Worm (Caenorhabditis elegans) whole organism, late embryonic: Measurements from ENCODE around the gene B0302.5.

Experiments used
- C08G9.2 ChIP-seq: sonication (generic microtip); optimal IDR thresholded peaks from 2 replicates; lab custom pipeline; 2016; ENCODE audit warnings: mild to moderate bottlenecking, missing genetic modification characterization, moderate library complexity, missing compliant biosample characterization
- F13H6.1 ChIP-seq: sonication (generic microtip); optimal IDR thresholded peaks from 2 replicates; lab custom pipeline; 2016; ENCODE audit warnings: missing genetic modification characterization, missing compliant biosample characterization
- K02D7.2 ChIP-seq: sonication (generic microtip); optimal IDR thresholded peaks from 2 replicates; lab custom pipeline; 2017; ENCODE audit warnings: mild to moderate bottlenecking, missing genetic modification characterization, missing compliant biosample characterization
- Y22D7AL.16 ChIP-seq: sonication (generic microtip); optimal IDR thresholded peaks from 2 replicates; lab custom pipeline; 2016; ENCODE audit warnings: missing genetic modification characterization, missing compliant biosample characterization
- ama-1 ChIP-seq: fragments of 150-350 bp; optimal IDR thresholded peaks from 2 replicates; lab custom pipeline; 2014
- ceh-14 ChIP-seq: sonication (generic microtip); optimal IDR thresholded peaks from 2 replicates; lab custom pipeline; 2016; ENCODE audit warnings: missing genotype, missing genetic modification characterization, missing compliant biosample characterization
- ceh-18 ChIP-seq: sonication (generic microtip); optimal IDR thresholded peaks from 2 replicates; lab custom pipeline; 2016; ENCODE audit warnings: missing genetic modification characterization, missing compliant biosample characterization
- ceh-19 ChIP-seq: fragments of 200-800 bp; sonication (Bioruptor generic); optimal IDR thresholded peaks from 2 replicates; lab custom pipeline; 2018; ENCODE audit warnings: mild to moderate bottlenecking, missing genetic modification characterization, missing compliant biosample characterization
- ceh-2 ChIP-seq: sonication (generic microtip); optimal IDR thresholded peaks from 2 replicates; lab custom pipeline; 2016; ENCODE audit warnings: missing genotype, missing genetic modification characterization, missing compliant biosample characterization
- ceh-22 ChIP-seq: sonication (generic microtip); optimal IDR thresholded peaks from 2 replicates; lab custom pipeline; 2017; ENCODE audit warnings: missing biosample characterization, missing genetic modification characterization
- ceh-30 ChIP-seq: fragments of 150-350 bp; optimal IDR thresholded peaks from 2 replicates; lab custom pipeline; 2014; ENCODE audit warnings: missing biosample characterization, missing genetic modification characterization
- ceh-31 ChIP-seq: sonication (generic microtip); optimal IDR thresholded peaks from 2 replicates; lab custom pipeline; 2016; ENCODE audit warnings: missing genetic modification characterization, missing compliant biosample characterization
- ceh-34 ChIP-seq: sonication (generic microtip); optimal IDR thresholded peaks from 2 replicates; lab custom pipeline; 2016; ENCODE audit warnings: mild to moderate bottlenecking, missing genetic modification characterization, missing compliant biosample characterization
- ceh-9 ChIP-seq: sonication (generic microtip); optimal IDR thresholded peaks from 2 replicates; lab custom pipeline; 2016; ENCODE audit warnings: mild to moderate bottlenecking, missing genetic modification characterization, inconsistent platforms, missing compliant biosample characterization
- che-1 ChIP-seq: sonication (generic microtip); optimal IDR thresholded peaks from 2 replicates; lab custom pipeline; 2016; ENCODE audit warnings: mild to moderate bottlenecking, missing genetic modification characterization, missing compliant biosample characterization
- dmd-4 ChIP-seq: sonication (generic microtip); optimal IDR thresholded peaks from 2 replicates; lab custom pipeline; 2016; ENCODE audit warnings: borderline replicate concordance, missing genetic modification characterization, missing compliant biosample characterization
- elt-4 ChIP-seq: sonication (generic microtip); optimal IDR thresholded peaks from 2 replicates; lab custom pipeline; 2016; ENCODE audit warnings: missing genetic modification characterization, missing compliant biosample characterization
- ets-4 ChIP-seq: sonication (generic microtip); optimal IDR thresholded peaks from 2 replicates; lab custom pipeline; 2016; ENCODE audit warnings: missing genetic modification characterization, missing compliant biosample characterization
- fax-1 ChIP-seq: sonication (generic microtip); optimal IDR thresholded peaks from 2 replicates; lab custom pipeline; 2016; ENCODE audit warnings: missing genotype, missing genetic modification characterization, missing compliant biosample characterization
- fkh-10 ChIP-seq: fragments of 150-350 bp; optimal IDR thresholded peaks from 2 replicates; lab custom pipeline; 2014; ENCODE audit warnings: missing biosample characterization, missing genetic modification reagents, missing genetic modification characterization
- fkh-6 ChIP-seq: sonication (generic microtip); optimal IDR thresholded peaks from 2 replicates; lab custom pipeline; 2016; ENCODE audit warnings: missing genetic modification characterization, missing compliant biosample characterization
- hlh-15 ChIP-seq: sonication (generic microtip); optimal IDR thresholded peaks from 2 replicates; lab custom pipeline; 2016; ENCODE audit warnings: missing genetic modification characterization, missing compliant biosample characterization
- hlh-6 ChIP-seq: sonication (generic microtip); optimal IDR thresholded peaks from 2 replicates; lab custom pipeline; 2016; ENCODE audit warnings: missing genotype, missing genetic modification characterization, missing compliant biosample characterization
- hlh-8 ChIP-seq: sonication (generic microtip); optimal IDR thresholded peaks from 2 replicates; lab custom pipeline; 2016; ENCODE audit warnings: missing genotype, missing genetic modification characterization, missing compliant biosample characterization
- lin-11 ChIP-seq: fragments of 200-800 bp; sonication (Bioruptor generic); optimal IDR thresholded peaks from 2 replicates; lab custom pipeline; 2018; ENCODE audit warnings: mild to moderate bottlenecking, missing genetic modification characterization, missing compliant biosample characterization
- nhr-11 ChIP-seq: fragments of 150-350 bp; optimal IDR thresholded peaks from 2 replicates; lab custom pipeline; 2014; ENCODE audit warnings: missing biosample characterization, missing genetic modification characterization
- nhr-232 ChIP-seq: sonication (generic microtip); optimal IDR thresholded peaks from 2 replicates; lab custom pipeline; 2016; ENCODE audit warnings: missing genetic modification characterization, missing compliant biosample characterization
- npax-4 ChIP-seq: sonication (generic microtip); optimal IDR thresholded peaks from 2 replicates; lab custom pipeline; 2016; ENCODE audit warnings: missing genetic modification characterization, missing compliant biosample characterization
- odd-2 ChIP-seq: sonication (generic microtip); optimal IDR thresholded peaks from 2 replicates; lab custom pipeline; 2017; ENCODE audit warnings: antibody characterized with exemption, mild to moderate bottlenecking, missing genetic modification characterization, missing compliant biosample characterization
- pat-9 ChIP-seq: fragments of 200-800 bp; sonication (Bioruptor generic); optimal IDR thresholded peaks from 2 replicates; lab custom pipeline; 2018; ENCODE audit warnings: mild to moderate bottlenecking, missing genetic modification characterization, moderate library complexity, missing compliant biosample characterization
- pax-1 ChIP-seq: fragments of 150-350 bp; optimal IDR thresholded peaks from 2 replicates; lab custom pipeline; 2014; ENCODE audit warnings: missing biosample characterization, missing genetic modification characterization
- pha-2 ChIP-seq: sonication (generic microtip); optimal IDR thresholded peaks from 2 replicates; lab custom pipeline; 2017; ENCODE audit warnings: mild to moderate bottlenecking, missing genetic modification characterization, missing compliant biosample characterization
- pqm-1 ChIP-seq: sonication (generic microtip); optimal IDR thresholded peaks from 2 replicates; lab custom pipeline; 2016; ENCODE audit warnings: missing genetic modification characterization, missing compliant biosample characterization
- ref-2 ChIP-seq: sonication (generic microtip); optimal IDR thresholded peaks from 2 replicates; lab custom pipeline; 2016; ENCODE audit warnings: missing genetic modification characterization, missing compliant biosample characterization
- rnt-1 ChIP-seq: sonication (generic microtip); optimal IDR thresholded peaks from 2 replicates; lab custom pipeline; 2016; ENCODE audit warnings: missing genetic modification characterization, missing compliant biosample characterization
- sdc-2 ChIP-seq: sonication (generic microtip); optimal IDR thresholded peaks from 2 replicates; lab custom pipeline; 2016; ENCODE audit warnings: missing genotype, missing genetic modification characterization, missing compliant biosample characterization
- sox-2 ChIP-seq: fragments of 200-800 bp; sonication (Bioruptor generic); IDR thresholded peaks from 2 replicates; pipeline ENCODE4 v1.3.6; 2022; ENCODE audit warnings: missing genetic modification reagents, missing genetic modification characterization, missing compliant biosample characterization
- sox-4 ChIP-seq: sonication (generic microtip); optimal IDR thresholded peaks from 2 replicates; lab custom pipeline; 2017; ENCODE audit warnings: mild to moderate bottlenecking, missing genetic modification characterization, inconsistent platforms, missing compliant biosample characterization
- syd-9 ChIP-seq: sonication (generic microtip); optimal IDR thresholded peaks from 2 replicates; lab custom pipeline; 2016; ENCODE audit warnings: mild to moderate bottlenecking, missing genetic modification characterization, moderate library complexity, missing compliant biosample characterization
- tbx-2 ChIP-seq: sonication (generic microtip); optimal IDR thresholded peaks from 2 replicates; lab custom pipeline; 2016; ENCODE audit warnings: missing genetic modification characterization, missing compliant biosample characterization
- unc-3 ChIP-seq, 2 experiments: fragments of 200-800 bp in 1 of 2; sonication (Bioruptor generic) in 1 of 2; sonication (generic microtip) in 1 of 2; conservative IDR thresholded peaks in 1 of 2; optimal IDR thresholded peaks in 1 of 2; 2 replicates each; pipeline versions ENCODE4 v1.3.6 to Lab custom; 2016 to 2022; ENCODE audit warnings: missing compliant biosample characterization in 2 of 2, missing genetic modification characterization in 2 of 2, missing genetic modification reagents in 1 of 2
- unc-42 ChIP-seq: sonication (generic microtip); optimal IDR thresholded peaks from 2 replicates; lab custom pipeline; 2016; ENCODE audit warnings: missing genotype, missing genetic modification characterization, missing compliant biosample characterization
- unc-55 ChIP-seq: sonication (generic microtip); optimal IDR thresholded peaks from 2 replicates; lab custom pipeline; 2017; ENCODE audit warnings: missing biosample characterization, missing genetic modification reagents, missing genetic modification characterization
- unc-86 ChIP-seq: sonication (generic microtip); optimal IDR thresholded peaks from 2 replicates; lab custom pipeline; 2016; ENCODE audit warnings: missing genetic modification characterization, missing compliant biosample characterization

Gene B0302.5

DNA sequence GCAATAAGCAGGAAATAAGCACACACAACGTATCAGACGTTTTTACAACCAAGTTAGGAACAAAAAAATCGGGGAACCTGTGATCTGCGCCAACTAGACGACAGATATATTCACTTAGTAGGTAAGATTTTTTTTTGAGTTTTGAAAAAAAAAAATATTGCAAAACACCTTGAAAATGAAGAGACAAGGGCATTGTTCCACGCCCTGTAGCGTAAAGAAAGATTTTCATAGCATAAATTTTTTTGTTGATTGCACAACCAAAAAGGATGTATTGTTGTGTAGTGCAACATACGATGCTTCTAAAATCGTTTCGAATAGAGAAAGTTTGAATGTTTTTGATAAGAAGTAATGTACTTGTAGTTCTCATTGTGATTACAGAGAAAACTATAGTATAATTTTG is 14.8 kb downstream of the B0302.5 start:
- TF ChIP-seq tbx-2 (no peak), ceh-31 (tag; lab: Kevin White, UChicago) (no peak), hlh-6 (tag; lab: Kevin White, UChicago) (no peak), rnt-1 (tag; lab: Kevin White, UChicago) (no peak), ceh-19 (GFP tag; lab: Kevin White, UChicago) (no peak), unc-42 (tag; lab: Kevin White, UChicago) (no peak), fax-1 (tag; lab: Kevin White, UChicago) (no peak), ref-2 (tag; lab: Kevin White, UChicago) (no peak), ceh-22 (tag; lab: Kevin White, UChicago) (no peak)

DNA sequence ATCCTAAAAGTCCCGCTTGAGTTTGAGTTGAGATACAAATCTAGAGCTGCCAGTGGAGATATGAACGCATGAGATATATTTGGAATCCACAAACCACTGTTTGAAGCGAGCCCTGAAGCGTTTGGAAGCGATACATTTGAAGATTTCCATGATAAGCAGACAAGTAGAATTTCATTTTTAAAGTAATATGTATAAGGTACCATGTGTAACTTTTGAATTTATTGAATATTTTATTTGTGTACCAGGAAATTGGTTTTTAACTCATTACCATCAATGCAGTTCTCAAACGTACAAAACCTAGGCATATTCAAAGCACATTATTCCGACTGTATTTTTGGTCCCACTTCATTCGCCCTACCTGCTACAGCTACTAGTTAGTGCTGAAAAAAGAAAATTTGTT is 16.7 kb downstream of the B0302.5 start, which contains the start of gene B0302.2:
B0302.2 (plus strand) TSS at position 301 of the 400 bp plus-strand sequence.
- TF ChIP-seq ceh-9 (tag; lab: Kevin White, UChicago) (no peak), elt-4 (tag; lab: Kevin White, UChicago) (no peak), unc-55 (GFP tag; lab: Kevin White, UChicago) (no peak), fkh-6 (tag; lab: Kevin White, UChicago) (no peak)

DNA sequence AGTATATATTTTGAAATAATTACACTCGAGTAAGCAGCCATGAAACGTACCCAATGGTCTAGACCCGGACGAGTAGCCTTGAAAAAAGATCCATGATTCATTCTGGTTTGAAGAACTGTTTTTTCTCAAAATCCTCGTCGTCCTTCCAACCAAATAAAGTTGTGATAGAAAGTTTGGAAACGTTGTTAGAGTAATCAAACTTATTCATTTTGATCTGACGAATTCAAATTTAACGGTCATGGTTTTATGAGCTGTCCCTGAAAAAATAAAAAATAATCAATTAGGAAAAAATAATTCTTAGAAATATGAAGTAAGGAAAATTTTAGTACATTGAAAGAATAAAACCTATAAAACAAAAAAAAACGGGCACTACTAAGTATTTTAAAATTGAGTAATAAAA is 18.3 kb downstream of the B0302.5 start, which contains the start of gene B0302.4:
B0302.4 (minus strand) TSS at position 101 of the 400 bp plus-strand sequence.
- TF ChIP-seq nhr-11 (no peak), ceh-18 (no peak), elt-4 (tag; lab: Kevin White, UChicago) (no peak), hlh-6 (tag; lab: Kevin White, UChicago) (no peak), Y22D7AL.16 (tag; lab: Kevin White, UChicago) (no peak), K02D7.2 (no peak), dmd-4 (no peak), pat-9 (no peak), nhr-232 (no peak), ceh-14 (no peak), ets-4 (tag; lab: Kevin White, UChicago) (no peak), unc-86 (tag; lab: Kevin White, UChicago) (no peak), che-1 (tag; lab: Kevin White, UChicago) (no peak), pax-1 (tag; lab: Kevin White, UChicago) (no peak), F13H6.1 (tag; lab: Kevin White, UChicago) (no peak), hlh-15 (no peak), ceh-19 (GFP tag; lab: Kevin White, UChicago) (no peak), ama-1 (lab: Kevin White, UChicago) (no peak), C08G9.2 (tag; lab: Kevin White, UChicago) (no peak)

DNA sequence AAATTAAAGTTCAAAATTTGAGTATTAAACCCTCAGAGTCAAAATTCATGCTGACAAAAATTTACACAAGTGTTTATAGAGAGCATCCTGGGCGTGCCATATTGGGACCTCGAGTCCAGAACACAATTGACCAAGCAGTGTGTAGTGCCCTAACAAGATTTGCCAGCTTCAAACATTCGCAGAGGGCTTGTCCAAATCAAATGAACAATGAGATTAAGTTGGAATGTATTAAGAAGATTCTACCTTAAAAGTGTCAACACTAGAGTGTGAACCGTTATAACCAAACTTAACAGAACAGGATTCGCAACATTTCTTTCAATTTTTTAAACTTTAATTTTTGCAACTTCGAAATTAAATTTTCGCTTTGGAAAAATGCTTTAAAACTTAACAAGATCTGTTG is 24.5 kb downstream of the B0302.5 start:
- TF ChIP-seq unc-42 (tag; lab: Kevin White, UChicago) (peak; percentile 59), ceh-31 (tag; lab: Kevin White, UChicago) (no peak)

DNA sequence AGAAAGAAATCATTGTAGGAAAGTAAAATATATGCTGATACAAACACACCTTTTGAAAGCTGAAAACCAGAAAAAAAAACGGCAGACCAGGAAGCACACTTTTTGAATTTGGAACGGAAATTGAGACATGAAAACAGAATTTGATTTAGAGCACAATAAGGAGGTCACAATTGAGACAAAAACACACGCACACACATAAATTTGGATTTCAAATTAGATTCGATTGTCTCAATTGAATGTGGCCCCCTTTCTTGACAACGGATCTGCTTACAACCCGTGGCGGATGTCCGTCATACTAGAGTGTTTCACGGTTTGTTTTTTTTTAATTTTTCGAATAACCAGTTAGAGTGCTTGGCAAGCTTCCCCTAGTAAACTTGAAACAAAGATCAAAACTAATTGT is 26.9 kb downstream of the B0302.5 start:
- no peak for TF ChIP-seq ceh-9 (tag; lab: Kevin White, UChicago)
- TF ChIP-seq npax-4 (tag; lab: Kevin White, UChicago) = no peak
- no peak for TF ChIP-seq lin-11
- no peak for TF ChIP-seq unc-3 (GFP tag; conservative IDR thresholded peaks at IDR 0.05; lab: Robert Waterston, UW)
- TF ChIP-seq unc-3 (tag; optimal IDR thresholded peaks at IDR 0.05; lab: Kevin White, UChicago) = no peak
- TF ChIP-seq rnt-1 (tag; lab: Kevin White, UChicago) = no peak
- TF ChIP-seq sdc-2 (tag; lab: Kevin White, UChicago) = no peak
- no peak for TF ChIP-seq odd-2 (tag; lab: Kevin White, UChicago)
- no peak for TF ChIP-seq fkh-10 (GFP tag; lab: Kevin White, UChicago)
- no peak for TF ChIP-seq hlh-8
- TF ChIP-seq pqm-1 = no peak
- no peak for TF ChIP-seq ceh-2
- no peak for TF ChIP-seq syd-9 (tag; lab: Kevin White, UChicago)
- TF ChIP-seq ceh-30 (tag; lab: Kevin White, UChicago) = no peak
- no peak for TF ChIP-seq che-1 (tag; lab: Kevin White, UChicago)
- TF ChIP-seq sox-2 (GFP tag; lab: Robert Waterston, UW) = no peak
- no peak for TF ChIP-seq ceh-34 (tag; lab: Kevin White, UChicago)
- no peak for TF ChIP-seq unc-55 (GFP tag; lab: Kevin White, UChicago)
- TF ChIP-seq sox-4 (tag; lab: Kevin White, UChicago) = no peak
- no peak for TF ChIP-seq pha-2 (tag; lab: Kevin White, UChicago)
